Fruit fly (Drosophila melanogaster): ENCODE measurements around the gene CG44227.

DNA sequence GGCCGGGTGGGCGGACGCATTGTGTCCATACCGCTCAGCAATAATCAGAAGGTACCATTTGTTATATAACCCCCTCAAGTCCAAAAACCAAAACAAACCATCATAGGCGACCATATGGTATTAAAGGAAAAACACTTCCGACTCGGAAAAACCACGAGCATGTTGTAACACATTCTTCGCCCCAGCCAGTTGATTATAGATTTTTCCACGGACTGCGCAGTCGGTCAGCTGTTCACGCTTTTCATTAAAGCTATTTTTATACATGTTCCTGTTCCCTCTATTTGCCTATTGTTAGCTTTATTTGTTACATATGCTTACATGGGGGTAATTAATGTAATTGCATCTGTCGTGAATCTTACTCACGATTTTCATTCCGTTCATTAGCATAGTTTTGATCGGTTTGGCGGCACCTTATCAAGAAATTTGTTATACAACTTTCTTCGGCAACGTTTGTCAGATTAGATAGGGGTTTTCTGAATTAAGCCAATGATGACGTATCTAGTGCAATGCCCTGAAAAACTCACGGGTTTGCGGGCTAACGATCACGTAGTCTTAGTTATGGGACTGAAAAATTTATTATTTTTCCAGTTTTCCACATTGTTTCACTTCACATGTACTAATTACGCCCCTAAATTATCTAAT, 20.2 kb downstream of the CG44227 start:
- TF ChIP-seq Rel (GFP tag; optimal IDR thresholded peaks at IDR 0.05) (no peak), Rel (tag; optimal IDR thresholded peaks at IDR 0.05) (no peak), Myc (optimal IDR thresholded peaks at IDR 0.05) (no peak), sage (GFP tag; optimal IDR thresholded peaks at IDR 0.05) (no peak), brk (GFP tag; optimal IDR thresholded peaks at IDR 0.05) (no peak), OdsH (GFP tag; optimal IDR thresholded peaks at IDR 0.05) (no peak), h (GFP tag; optimal IDR thresholded peaks at IDR 0.05) (no peak), lola (GFP tag; optimal IDR thresholded peaks at IDR 0.05) (no peak), usp (GFP tag; optimal IDR thresholded peaks at IDR 0.05) (no peak), jim (GFP tag; optimal IDR thresholded peaks at IDR 0.05) (no peak), Hr78 (GFP tag; optimal IDR thresholded peaks at IDR 0.05) (no peak), psq (GFP tag; optimal IDR thresholded peaks at IDR 0.05) (no peak), br (GFP tag; optimal IDR thresholded peaks at IDR 0.05) (no peak), dmrt93B (GFP tag; optimal IDR thresholded peaks at IDR 0.05) (no peak), Hnf4 (GFP tag; optimal IDR thresholded peaks at IDR 0.05) (no peak)
